Fruit fly (Drosophila melanogaster): Measurements from ENCODE around the gene mrn.

mrn gene

DNA sequence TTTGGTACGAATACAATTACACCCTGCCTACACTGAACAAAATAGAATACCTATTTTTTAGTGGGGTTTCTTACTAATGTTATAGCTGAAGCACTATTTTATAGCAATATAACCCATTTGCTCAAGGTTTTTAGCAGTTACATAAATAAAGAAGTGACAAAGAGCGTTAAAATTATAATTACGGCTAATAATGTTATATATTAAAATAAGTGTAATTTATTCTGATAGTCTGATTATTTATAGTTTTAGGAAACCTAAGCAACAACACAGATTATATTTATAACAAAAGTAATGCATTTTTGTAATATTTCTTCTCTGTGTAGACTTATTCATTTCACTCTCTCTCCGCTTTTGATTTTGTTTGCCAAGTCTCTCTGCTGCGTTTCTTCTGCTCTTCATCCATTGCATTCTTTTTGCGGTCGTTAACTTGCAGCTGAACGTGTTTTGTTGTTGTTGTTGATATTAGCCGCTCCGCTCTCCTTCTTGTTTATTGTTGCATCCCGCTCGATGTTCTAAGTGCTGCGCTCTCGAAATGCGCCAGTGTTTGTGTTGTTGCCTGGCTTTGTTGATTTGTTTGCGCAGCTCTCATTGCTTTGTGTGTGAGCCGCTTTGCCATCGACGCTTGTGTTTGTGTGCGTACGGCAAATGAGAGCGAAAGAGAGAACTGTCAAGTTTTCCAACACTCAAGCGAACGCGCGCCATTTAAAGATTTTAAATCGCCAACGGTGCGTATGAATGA lies 45.5 kb upstream of the mrn start (continued):
- TF ChIP-seq CG1832 (GFP tag; optimal IDR thresholded peaks at IDR 0.05) (no peak), Max (GFP tag; optimal IDR thresholded peaks at IDR 0.05) (peak; percentile 73), abd-A (tag; optimal IDR thresholded peaks at IDR 0.05) (peak; percentile 14), Sry-β (GFP tag; optimal IDR thresholded peaks at IDR 0.05) (peak; percentile 44), Oaz (GFP tag; IDR thresholded peaks at IDR 0.05) (peak; percentile 66), da (GFP tag; optimal IDR thresholded peaks at IDR 0.05) (no peak), oc (tag; optimal IDR thresholded peaks at IDR 0.05) (peak; percentile 88), onecut (GFP tag; IDR thresholded peaks at IDR 0.05) (peak; percentile 45), Camta (GFP tag; optimal IDR thresholded peaks at IDR 0.05) (peak; percentile 50), peb (GFP tag; IDR thresholded peaks at IDR 0.05) (peak; percentile 46; the same call in 1 of the 2 replicates), dan (GFP tag; IDR thresholded peaks at IDR 0.05) (no peak), CG4820 (GFP tag; optimal IDR thresholded peaks at IDR 0.05) (peak; percentile 89), CG8944 (GFP tag; optimal IDR thresholded peaks at IDR 0.05) (no peak), usp (GFP tag; optimal IDR thresholded peaks at IDR 0.05) (no peak), Rfx (GFP tag; IDR thresholded peaks at IDR 0.05) (peak; percentile 81), CG4707 (GFP tag; optimal IDR thresholded peaks at IDR 0.05) (peak; percentile 24), E2f1 (GFP tag; IDR thresholded peaks at IDR 0.05) (peak; percentile 83), CG3065 (GFP tag; optimal IDR thresholded peaks at IDR 0.05) (peak; percentile 57), Ptx1 (GFP tag; IDR thresholded peaks at IDR 0.05) (peak; percentile 90), Sox102F (GFP tag; optimal IDR thresholded peaks at IDR 0.05) (peak; percentile 97), CG5953 (GFP tag; IDR thresholded peaks at IDR 0.05) (0 out of 2 replicates have a peak, but pooled peaks have one; percentile 16), CG6689 (GFP tag; IDR thresholded peaks at IDR 0.05) (peak; percentile 90), ind (GFP tag; optimal IDR thresholded peaks at IDR 0.05) (peak; percentile 90), HLH4C (GFP tag; IDR thresholded peaks at IDR 0.05; ENCODE audit: partially characterized antibody) (no peak), CG16815 (GFP tag; optimal IDR thresholded peaks at IDR 0.05) (peak; percentile 85), Blimp-1 (GFP tag; optimal IDR thresholded peaks at IDR 0.05) (peak; percentile 95), Ets65A (GFP tag) (peak; percentile 39), CG10366 (GFP tag; IDR thresholded peaks at IDR 0.05) (peak; percentile 72), nmo (GFP tag; optimal IDR thresholded peaks at IDR 0.05) (peak; percentile 98), cad (GFP tag; optimal IDR thresholded peaks at IDR 0.05) (no peak), sd (tag; optimal IDR thresholded peaks at IDR 0.05) (peak; percentile 59), ase (GFP tag; IDR thresholded peaks at IDR 0.05) (peak; percentile 79), br (optimal IDR thresholded peaks at IDR 0.05) (no peak), Pdp1 (GFP tag; optimal IDR thresholded peaks at IDR 0.05) (peak; percentile 53 to 64), stc (GFP tag; IDR thresholded peaks at IDR 0.05) (peak; percentile 87), CG18262 (tag; optimal IDR thresholded peaks at IDR 0.05) (peak; percentile 96), CG6654 (GFP tag; optimal IDR thresholded peaks at IDR 0.05) (peak; percentile 87), Awh (GFP tag; IDR thresholded peaks at IDR 0.05) (peak; percentile 42; the same call in 1 of the 2 replicates), CoRest (tag; optimal IDR thresholded peaks at IDR 0.05) (peak; percentile 97), kni (GFP tag; optimal IDR thresholded peaks at IDR 0.05) (peak; percentile 80), Xrp1 (GFP tag; IDR thresholded peaks at IDR 0.05) (peak; percentile 84), btn (GFP tag; optimal IDR thresholded peaks at IDR 0.05) (no peak), CkIIα-i1 (GFP tag; IDR thresholded peaks at IDR 0.05) (no peak), Stat92E (GFP tag; optimal IDR thresholded peaks at IDR 0.05) (peak in 1 of 3 experiments; percentile 74), CG17328 (GFP tag; IDR thresholded peaks at IDR 0.05) (peak; percentile 74), sqz (GFP tag; optimal IDR thresholded peaks at IDR 0.05) (peak; percentile 71), fd64A (GFP tag; optimal IDR thresholded peaks at IDR 0.05) (peak; percentile 80), CG2202 (tag; optimal IDR thresholded peaks at IDR 0.05) (peak; percentile 70), vnd (GFP tag; IDR thresholded peaks at IDR 0.05; ENCODE audit: partially characterized antibody) (no peak), CG8765 (GFP tag; IDR thresholded peaks at IDR 0.05) (peak; percentile 34; the same call in 1 of the 2 replicates)

All from whole organism, embryonic.